Fruit fly (Drosophila melanogaster): ENCODE data around the gene CG32313.

DNA sequence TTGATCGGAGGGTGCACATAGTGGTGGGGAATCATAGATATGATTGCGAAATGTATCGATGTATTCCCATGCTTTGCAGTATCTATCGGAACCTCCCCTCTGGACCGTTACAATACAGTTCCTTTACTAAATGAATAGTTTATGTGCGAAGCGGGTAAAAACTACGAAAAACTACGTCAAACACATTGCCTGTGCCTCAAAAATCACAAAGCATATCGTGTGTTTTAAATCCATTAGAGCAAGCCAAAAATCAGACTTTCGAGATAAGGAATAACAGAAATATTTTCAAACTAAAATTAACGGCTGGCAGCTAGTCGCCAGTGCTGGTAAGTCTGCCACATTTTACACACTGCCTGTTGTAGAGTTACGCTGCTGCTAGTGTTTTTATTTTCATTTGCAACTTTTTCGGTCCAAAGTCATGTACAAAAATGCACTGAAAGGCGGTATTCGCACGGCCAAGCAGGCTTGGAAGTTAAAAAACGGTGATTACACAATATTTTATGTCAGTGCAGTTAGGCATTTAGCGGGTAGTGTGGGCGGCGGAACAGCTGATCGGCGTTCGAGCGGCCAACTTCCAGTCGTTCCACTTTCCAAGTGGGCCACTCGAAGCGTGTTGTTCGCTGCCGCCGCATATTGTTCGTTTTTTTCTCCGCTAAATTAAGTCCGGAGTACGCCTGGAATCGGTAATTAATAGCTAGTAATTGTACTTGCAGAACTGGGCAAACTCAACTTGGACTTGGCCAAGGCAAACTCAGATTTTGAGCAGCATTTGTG lies 28.1 kb downstream of the CG32313 start:
- TF ChIP-seq pan (optimal IDR thresholded peaks at IDR 0.05) (no peak), Dll (optimal IDR thresholded peaks at IDR 0.05) (no peak)
